Fruit fly (Drosophila melanogaster) whole organism, embryonic: ENCODE measurements around the gene CG13126.
A peak's percentile ranks its signal among the peaks of the same experiment; 100 is the strongest.

Experiments
- Awh ChIP-seq: fragments of 200-800 bp; sonication (Bioruptor generic); IDR thresholded peaks from 2 replicates; pipeline ENCODE4, ENCODE4 v1.3.6; 2022; ENCODE audit warnings: missing biosample characterization, missing genetic modification characterization
- CG10267 ChIP-seq: fragments of 200-800 bp; sonication (Bioruptor generic); optimal IDR thresholded peaks from 2 replicates; lab custom pipeline; 2018; ENCODE audit warnings: missing biosample characterization, mild to moderate bottlenecking, missing genetic modification characterization, moderate library complexity
- CG11696 ChIP-seq: fragments of 200-800 bp; sonication (Bioruptor generic); IDR thresholded peaks from 2 replicates; pipeline ENCODE4 v1.3.6; 2022; ENCODE audit warnings: missing biosample characterization, missing genetic modification characterization
- CG12659 ChIP-seq: fragments of 200-800 bp; sonication (Bioruptor generic); optimal IDR thresholded peaks from 3 replicates; lab custom pipeline; 2017; ENCODE audit warnings: mild to moderate bottlenecking, missing biosample characterization, missing genetic modification reagents, missing genetic modification characterization
- CG12744 ChIP-seq: fragments of 200-800 bp; sonication (Bioruptor generic); optimal IDR thresholded peaks from 2 replicates; lab custom pipeline; 2016; ENCODE audit warnings: missing biosample characterization, missing genetic modification characterization
- CG13123 ChIP-seq: fragments of 200-800 bp; sonication (Bioruptor generic); optimal IDR thresholded peaks from 2 replicates; lab custom pipeline; 2016; ENCODE audit warnings: missing biosample characterization, missing genetic modification characterization
- CG13287 ChIP-seq: fragments of 200-800 bp; sonication (Bioruptor generic); IDR thresholded peaks from 2 replicates; pipeline ENCODE4 v1.3.6; 2022; ENCODE audit warnings: missing biosample characterization, missing genetic modification characterization; ENCODE audit not compliant: partially characterized antibody
- CG13424 ChIP-seq: fragments of 200-800 bp; sonication (Bioruptor generic); optimal IDR thresholded peaks from 2 replicates; lab custom pipeline; 2019; ENCODE audit warnings: missing biosample characterization, mild to moderate bottlenecking, missing genetic modification characterization, moderate library complexity
- CG13624 ChIP-seq: fragments of 200-800 bp; sonication (Bioruptor generic); optimal IDR thresholded peaks from 2 replicates; lab custom pipeline; 2016; ENCODE audit warnings: missing biosample characterization, missing genetic modification characterization
- CG14710 ChIP-seq: fragments of 200-800 bp; sonication (Bioruptor generic); optimal IDR thresholded peaks from 3 replicates; lab custom pipeline; 2019; ENCODE audit warnings: missing biosample characterization, mild to moderate bottlenecking, missing genetic modification characterization, moderate library complexity
- CG1602 ChIP-seq: fragments of 200-800 bp; sonication (Bioruptor generic); optimal IDR thresholded peaks from 3 replicates; lab custom pipeline; 2016; ENCODE audit warnings: missing biosample characterization, missing genetic modification characterization
- CG17829 ChIP-seq: fragments of 200-800 bp; optimal IDR thresholded peaks from 2 replicates; lab custom pipeline; 2019; ENCODE audit warnings: missing biosample characterization, mild to moderate bottlenecking, missing genetic modification characterization, moderate library complexity
- CG2129 ChIP-seq: fragments of 200-800 bp; sonication (Bioruptor generic); IDR thresholded peaks from 2 replicates; pipeline ENCODE4 v1.3.6; 2022; ENCODE audit warnings: missing biosample characterization, missing genetic modification characterization; ENCODE audit not compliant: partially characterized antibody
- CG33213 ChIP-seq: fragments of 200-800 bp; sonication (Bioruptor generic); optimal IDR thresholded peaks from 3 replicates; lab custom pipeline; 2016; ENCODE audit warnings: missing biosample characterization, missing genetic modification characterization
- CG34422 ChIP-seq: fragments of 200-800 bp; sonication (Bioruptor generic); IDR thresholded peaks from 3 replicates; pipeline ENCODE4 v1.3.6; 2022; ENCODE audit warnings: missing biosample characterization, missing genetic modification characterization
- CG42726 ChIP-seq: fragments of 200-800 bp; sonication (Bioruptor generic); IDR thresholded peaks from 2 replicates; pipeline ENCODE4 v1.3.6; 2022; ENCODE audit warnings: missing biosample characterization, missing genetic modification characterization; ENCODE audit not compliant: partially characterized antibody
- CG4328 ChIP-seq: fragments of 200-800 bp; sonication (Bioruptor generic); optimal IDR thresholded peaks from 3 replicates; lab custom pipeline; 2017; ENCODE audit warnings: missing biosample characterization, missing genetic modification reagents, missing genetic modification characterization
- CG4424 ChIP-seq: fragments of 200-800 bp; sonication (Bioruptor generic); optimal IDR thresholded peaks from 3 replicates; lab custom pipeline; 2016; ENCODE audit warnings: missing biosample characterization, missing genetic modification characterization
- CG4820 ChIP-seq: fragments of 200-800 bp; sonication (Bioruptor generic); optimal IDR thresholded peaks from 3 replicates; lab custom pipeline; 2016; ENCODE audit warnings: missing biosample characterization, missing genetic modification characterization
- CG7357 ChIP-seq: fragments of 200-800 bp; sonication (Bioruptor generic); IDR thresholded peaks from 3 replicates; pipeline ENCODE4 v1.3.6; 2022; ENCODE audit warnings: missing biosample characterization, missing genetic modification characterization
- CG8089 ChIP-seq: fragments of 200-800 bp; sonication (Bioruptor generic); optimal IDR thresholded peaks from 3 replicates; lab custom pipeline; 2016; ENCODE audit warnings: missing biosample characterization, missing genetic modification characterization
- CG8924 ChIP-seq: fragments of 200-800 bp; optimal IDR thresholded peaks from 3 replicates; lab custom pipeline; 2019; ENCODE audit warnings: missing biosample characterization, mild to moderate bottlenecking, missing genetic modification characterization, moderate library complexity
- Dad ChIP-seq: fragments of 200-800 bp; sonication (Bioruptor generic); optimal IDR thresholded peaks from 3 replicates; lab custom pipeline; 2016; ENCODE audit warnings: missing biosample characterization, missing genetic modification characterization
- E2f2 ChIP-seq: fragments of 200-800 bp; sonication (Bioruptor generic); IDR thresholded peaks from 2 replicates; pipeline ENCODE4 v1.3.6; 2022; ENCODE audit warnings: missing biosample characterization, missing genetic modification characterization
- Ets65A ChIP-seq: fragments of 200-800 bp; sonication (Bioruptor generic); peaks from one replicate; lab custom pipeline; 2016; ENCODE audit warnings: missing biosample characterization, missing genetic modification characterization
- Gug ChIP-seq: fragments of 200-800 bp; sonication (Bioruptor generic); IDR thresholded peaks from 4 replicates; pipeline ENCODE4 v1.3.6; 2022; ENCODE audit warnings: missing biosample characterization, missing genetic modification characterization
- HLHmδ ChIP-seq: fragments of 200-800 bp; sonication (Bioruptor generic); optimal IDR thresholded peaks from 2 replicates; lab custom pipeline; 2018; ENCODE audit warnings: missing biosample characterization, mild to moderate bottlenecking, missing genetic modification characterization, moderate library complexity
- MBD-R2 ChIP-seq: fragments of 200-800 bp; sonication (Bioruptor generic); IDR thresholded peaks from 2 replicates; pipeline ENCODE4 v1.3.6; 2022; ENCODE audit warnings: missing biosample characterization, missing genetic modification characterization
- MTF-1 ChIP-seq: fragments of 200-800 bp; sonication (Bioruptor generic); optimal IDR thresholded peaks from 2 replicates; lab custom pipeline; 2018; ENCODE audit warnings: missing biosample characterization, mild to moderate bottlenecking, missing genetic modification characterization, borderline replicate concordance
- Mes4 ChIP-seq: fragments of 200-800 bp; sonication (Bioruptor generic); optimal IDR thresholded peaks from 2 replicates; lab custom pipeline; 2016; ENCODE audit warnings: missing biosample characterization, missing genetic modification characterization
- Myb ChIP-seq: fragments of 200-800 bp; sonication (Bioruptor generic); optimal IDR thresholded peaks from 2 replicates; lab custom pipeline; 2016; ENCODE audit warnings: missing biosample characterization, missing genetic modification characterization
- YL-1 ChIP-seq: fragments of 200-800 bp; sonication (Bioruptor generic); optimal IDR thresholded peaks from 3 replicates; lab custom pipeline; 2017; ENCODE audit warnings: missing biosample characterization, mild to moderate bottlenecking, missing genetic modification characterization
- bsh ChIP-seq, 2 experiments: fragments of 200-800 bp; sonication (Bioruptor generic); optimal IDR thresholded peaks; 2 replicates each; lab custom pipeline; 2017 to 2018; ENCODE audit warnings: mild to moderate bottlenecking in 2 of 2, missing biosample characterization in 2 of 2, missing genetic modification characterization in 2 of 2, moderate library complexity in 1 of 2
- dan ChIP-seq: fragments of 200-800 bp; sonication (Bioruptor generic); IDR thresholded peaks from 2 replicates; pipeline ENCODE4 v1.3.6; 2022; ENCODE audit warnings: missing biosample characterization, missing genetic modification characterization
- fd96Cb ChIP-seq: fragments of 200-800 bp; sonication (Bioruptor generic); optimal IDR thresholded peaks from 2 replicates; lab custom pipeline; 2018; ENCODE audit warnings: missing biosample characterization, mild to moderate bottlenecking, missing genetic modification characterization, moderate library complexity
- ftz-f1 ChIP-seq: fragments of 200-800 bp; sonication (Bioruptor generic); optimal IDR thresholded peaks from 2 replicates; lab custom pipeline; 2016; ENCODE audit warnings: missing biosample characterization, missing genetic modification characterization
- fu2 ChIP-seq: fragments of 200-800 bp; sonication (Bioruptor generic); optimal IDR thresholded peaks from 2 replicates; lab custom pipeline; 2016; ENCODE audit warnings: missing biosample characterization, missing genetic modification characterization
- gcm ChIP-seq: fragments of 200-800 bp; sonication (Bioruptor generic); optimal IDR thresholded peaks from 2 replicates; lab custom pipeline; 2019; ENCODE audit warnings: missing biosample characterization, mild to moderate bottlenecking, missing genetic modification characterization, moderate library complexity
- gcm2 ChIP-seq: fragments of 200-800 bp; sonication (Bioruptor generic); optimal IDR thresholded peaks from 2 replicates; lab custom pipeline; 2016; ENCODE audit warnings: missing biosample characterization, missing genetic modification characterization
- hb ChIP-seq: fragments of 200-800 bp; sonication (Bioruptor generic); IDR thresholded peaks from 3 replicates; pipeline ENCODE4 v1.3.6; 2022; ENCODE audit warnings: missing biosample characterization, missing genetic modification characterization; ENCODE audit not compliant: partially characterized antibody
- hkb ChIP-seq, 2 experiments: fragments of 200-800 bp in 1 of 2; fragments of >200 bp in 1 of 2; sonication (Bioruptor generic) in 1 of 2; IDR thresholded peaks in 1 of 2; optimal IDR thresholded peaks in 1 of 2; 2 replicates each; pipeline versions ENCODE4 v1.3.6 to Lab custom; 2017 to 2022; ENCODE audit warnings: missing biosample characterization in 1 of 2, missing genetic modification characterization in 1 of 2
- luna ChIP-seq: fragments of 200-800 bp; sonication (Bioruptor generic); optimal IDR thresholded peaks from 2 replicates; lab custom pipeline; 2016; ENCODE audit warnings: missing biosample characterization, missing genetic modification characterization
- org-1 ChIP-seq: fragments of 200-800 bp; sonication (Bioruptor generic); optimal IDR thresholded peaks from 2 replicates; lab custom pipeline; 2017; ENCODE audit warnings: missing biosample characterization, missing genetic modification characterization
- sim ChIP-seq: fragments of 200-800 bp; sonication (Bioruptor generic); IDR thresholded peaks from 2 replicates; pipeline ENCODE4 v1.3.6; 2022; ENCODE audit warnings: missing biosample characterization, missing genetic modification characterization
- sima ChIP-seq: fragments of 200-800 bp; sonication (Bioruptor generic); optimal IDR thresholded peaks from 2 replicates; lab custom pipeline; 2016; ENCODE audit warnings: missing biosample characterization, missing genetic modification characterization
- sug ChIP-seq: fragments of 200-800 bp; optimal IDR thresholded peaks from 2 replicates; lab custom pipeline; 2019; ENCODE audit warnings: missing biosample characterization, mild to moderate bottlenecking, missing genetic modification characterization, moderate library complexity
- tll ChIP-seq, 2 experiments: fragments of 200-800 bp in 1 of 2; fragments of >200 bp in 1 of 2; sonication (Bioruptor generic) in 1 of 2; optimal IDR thresholded peaks; 2 replicates each; lab custom pipeline; 2017 to 2019; ENCODE audit warnings: missing biosample characterization in 2 of 2, missing genetic modification characterization in 2 of 2, mild to moderate bottlenecking in 1 of 2, moderate library complexity in 1 of 2
- trem ChIP-seq: fragments of 200-800 bp; optimal IDR thresholded peaks from 3 replicates; lab custom pipeline; 2019; ENCODE audit warnings: missing biosample characterization, mild to moderate bottlenecking, missing genetic modification characterization, moderate library complexity
- wor ChIP-seq: fragments of 200-800 bp; sonication (Bioruptor generic); IDR thresholded peaks from 2 replicates; pipeline ENCODE4 v1.3.6; 2022; ENCODE audit warnings: missing biosample characterization, missing genetic modification characterization
- z ChIP-seq: fragments of 200-800 bp; sonication (Bioruptor generic); IDR thresholded peaks from 3 replicates; pipeline ENCODE4 v1.3.6; 2022; ENCODE audit warnings: missing biosample characterization, missing genetic modification characterization

The CG13126 gene

DNA sequence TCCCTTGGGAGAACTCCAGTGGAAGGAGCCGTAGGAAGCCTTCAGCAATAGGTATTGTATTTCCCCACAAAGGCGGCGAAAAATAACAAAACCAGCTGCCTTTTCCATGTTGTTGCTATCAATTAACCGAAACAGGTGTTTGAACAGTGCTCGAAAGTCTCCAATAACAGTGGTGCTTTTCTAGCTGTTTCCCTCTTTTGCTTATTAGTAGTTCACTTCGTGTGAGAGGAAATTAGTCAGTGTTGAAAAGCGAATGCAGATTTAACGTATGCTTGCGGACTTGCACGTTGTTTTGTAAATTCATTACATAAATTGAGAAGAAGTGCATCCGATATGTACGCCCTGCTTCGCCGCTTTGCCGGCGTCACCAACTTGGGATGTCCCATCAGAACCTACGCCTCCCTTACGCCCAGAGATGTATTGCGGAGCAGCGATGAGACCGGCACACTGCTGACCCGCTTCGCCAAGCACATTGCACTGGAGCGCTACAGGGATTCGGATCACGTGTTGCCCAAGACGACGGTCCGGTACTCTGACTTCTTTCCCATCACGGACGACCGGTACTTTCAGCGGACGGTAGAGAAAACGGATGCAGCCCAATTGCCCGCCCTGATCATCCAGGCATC, 15.2 kb downstream of the CG13126 start, which contains the start of the genes Datp and CG4619 (continued):
- TF ChIP-seq E2f2 (GFP tag; lab: Robert Waterston, UW): peak; percentile 32; the same call in 1 of the 2 replicates
- TF ChIP-seq MBD-R2: peak; percentile 93
- peak; percentile 28 for TF ChIP-seq CG8089 (GFP tag; lab: Kevin White, UChicago)
- peak; percentile 32 for TF ChIP-seq CG13624
- TF ChIP-seq CG11696 (GFP tag; lab: Robert Waterston, UW): no peak
- peak; percentile 44 for TF ChIP-seq CG12659
- no peak for TF ChIP-seq CG7357 (GFP tag; lab: Robert Waterston, UW)
- no peak for TF ChIP-seq sim
- no peak for TF ChIP-seq CG4820 (GFP tag; lab: Kevin White, UChicago)
- TF ChIP-seq Dad (GFP tag; lab: Kevin White, UChicago): peak; percentile 50
- TF ChIP-seq z (GFP tag; lab: Robert Waterston, UW): no peak
- no peak for TF ChIP-seq gcm2 (GFP tag; lab: Kevin White, UChicago)
- TF ChIP-seq CG13424 (tag; lab: Kevin White, UChicago): peak; percentile 3
- no peak for TF ChIP-seq gcm
- peak; percentile 37 for TF ChIP-seq CG14710 (tag; lab: Kevin White, UChicago)
- no peak for TF ChIP-seq CG1602 (GFP tag; lab: Kevin White, UChicago)
- no peak for TF ChIP-seq Mes4
- TF ChIP-seq hkb (optimal IDR thresholded peaks at IDR 0.05; lab: Kevin White, UChicago): no peak
- TF ChIP-seq hkb (GFP tag; IDR thresholded peaks at IDR 0.05; lab: Robert Waterston, UW): no peak
- peak; percentile 69 for TF ChIP-seq fu2 (GFP tag; lab: Kevin White, UChicago)
- TF ChIP-seq fd96Cb (tag; lab: Kevin White, UChicago): no peak
- no peak for TF ChIP-seq sug
- peak; percentile 85; the same call in 2 of the 3 replicates for TF ChIP-seq CG34422 (GFP tag; lab: Robert Waterston, UW)
- peak; percentile 32 for TF ChIP-seq trem
- no peak for TF ChIP-seq CG2129 (GFP tag; lab: Robert Waterston, UW)
- no peak for TF ChIP-seq bsh (GFP tag; optimal IDR thresholded peaks at IDR 0.05; lab: Kevin White, UChicago)
- no peak for TF ChIP-seq sima
- TF ChIP-seq MTF-1 (GFP tag; lab: Kevin White, UChicago): no peak
- TF ChIP-seq Myb: peak; percentile 80
- TF ChIP-seq hb (GFP tag; lab: Robert Waterston, UW): no peak
- peak; percentile 26; the same call in 1 of the 2 replicates for TF ChIP-seq CG13287 (GFP tag; lab: Robert Waterston, UW)
- TF ChIP-seq CG8924: no peak
- TF ChIP-seq HLHmδ (GFP tag; lab: Kevin White, UChicago): no peak
- peak; percentile 64 for TF ChIP-seq CG33213 (GFP tag; lab: Kevin White, UChicago)
- TF ChIP-seq tll (GFP tag; optimal IDR thresholded peaks at IDR 0.05; lab: Kevin White, UChicago): no peak
- no peak for TF ChIP-seq Awh (GFP tag; lab: Robert Waterston, UW)
- TF ChIP-seq YL-1: peak; percentile 68
- no peak for TF ChIP-seq dan
- TF ChIP-seq luna (GFP tag; lab: Kevin White, UChicago): no peak
- no peak for TF ChIP-seq CG42726 (GFP tag; lab: Robert Waterston, UW)
- TF ChIP-seq CG10267 (tag; lab: Kevin White, UChicago): peak; percentile 92
- no peak for TF ChIP-seq ftz-f1 (GFP tag; lab: Kevin White, UChicago)
- no peak for TF ChIP-seq wor (GFP tag; lab: Robert Waterston, UW)
- no peak for TF ChIP-seq CG12744 (GFP tag; lab: Kevin White, UChicago)
- TF ChIP-seq CG4424 (GFP tag; lab: Kevin White, UChicago): peak; percentile 2
- TF ChIP-seq Gug: no peak; the same call in 3 of the 4 replicates
- TF ChIP-seq CG4328 (GFP tag; lab: Kevin White, UChicago): no peak
- TF ChIP-seq CG13123 (GFP tag; lab: Kevin White, UChicago): no peak
- TF ChIP-seq CG17829 (tag; lab: Kevin White, UChicago): no peak
- TF ChIP-seq Ets65A (GFP tag; lab: Kevin White, UChicago): peak; percentile 91
- no peak for TF ChIP-seq org-1 (GFP tag; lab: Kevin White, UChicago)
